Fruit fly (Drosophila melanogaster) whole organism, embryonic: Measurements from ENCODE around the gene Jhbp2.

Experiments used
- CG10462 ChIP-seq: fragments of 200-800 bp; sonication (Bioruptor generic); optimal IDR thresholded peaks from 2 replicates; lab custom pipeline; 2016; ENCODE audit warnings: missing biosample characterization, missing genetic modification characterization
- CG11723 ChIP-seq: fragments of 200-800 bp; sonication (Bioruptor generic); optimal IDR thresholded peaks from 2 replicates; lab custom pipeline; 2017; ENCODE audit warnings: missing biosample characterization, mild to moderate bottlenecking, missing genetic modification characterization
- CG12104 ChIP-seq: fragments of 200-800 bp; sonication (Bioruptor generic); optimal IDR thresholded peaks from 3 replicates; lab custom pipeline; 2016; ENCODE audit warnings: missing biosample characterization, missing genetic modification characterization
- CG14965 ChIP-seq: fragments of 200-800 bp; sonication (Bioruptor generic); optimal IDR thresholded peaks from 2 replicates; lab custom pipeline; 2016; ENCODE audit warnings: missing biosample characterization, missing genetic modification characterization, borderline replicate concordance
- CG1602 ChIP-seq: fragments of 200-800 bp; sonication (Bioruptor generic); optimal IDR thresholded peaks from 3 replicates; lab custom pipeline; 2016; ENCODE audit warnings: missing biosample characterization, missing genetic modification characterization
- CG1603 ChIP-seq: fragments of 200-800 bp; sonication (Bioruptor generic); optimal IDR thresholded peaks from 2 replicates; lab custom pipeline; 2019; ENCODE audit warnings: missing biosample characterization, mild to moderate bottlenecking, missing genetic modification characterization, moderate library complexity
- CG18476 ChIP-seq: fragments of 200-800 bp; sonication (Bioruptor generic); optimal IDR thresholded peaks from 2 replicates; lab custom pipeline; 2016; ENCODE audit warnings: missing biosample characterization, mild to moderate bottlenecking, missing genetic modification characterization
- CG3163 ChIP-seq: fragments of 200-800 bp; sonication (Bioruptor generic); optimal IDR thresholded peaks from 3 replicates; lab custom pipeline; 2016; ENCODE audit warnings: missing biosample characterization, missing genetic modification characterization
- CG32767 ChIP-seq: fragments of 200-800 bp; sonication (Bioruptor generic); IDR thresholded peaks from 2 replicates; pipeline ENCODE4 v1.3.6; 2022; ENCODE audit warnings: missing biosample characterization, missing genetic modification characterization
- CG4424 ChIP-seq: fragments of 200-800 bp; sonication (Bioruptor generic); optimal IDR thresholded peaks from 3 replicates; lab custom pipeline; 2016; ENCODE audit warnings: missing biosample characterization, missing genetic modification characterization
- CG4820 ChIP-seq: fragments of 200-800 bp; sonication (Bioruptor generic); optimal IDR thresholded peaks from 3 replicates; lab custom pipeline; 2016; ENCODE audit warnings: missing biosample characterization, missing genetic modification characterization
- CG5180 ChIP-seq: fragments of 200-800 bp; sonication (Bioruptor generic); optimal IDR thresholded peaks from 3 replicates; lab custom pipeline; 2017; ENCODE audit warnings: missing biosample characterization, missing genetic modification characterization, mild to moderate bottlenecking, moderate library complexity, missing genetic modification reagents
- CG6654 ChIP-seq: fragments of 200-800 bp; sonication (Bioruptor generic); optimal IDR thresholded peaks from 2 replicates; lab custom pipeline; 2017; ENCODE audit warnings: missing biosample characterization, mild to moderate bottlenecking, missing genetic modification characterization
- CG7786 ChIP-seq: fragments of 200-800 bp; sonication (Bioruptor generic); optimal IDR thresholded peaks from 2 replicates; lab custom pipeline; 2016; ENCODE audit warnings: missing biosample characterization, missing genetic modification characterization
- CG7928 ChIP-seq: fragments of 200-800 bp; sonication (Bioruptor generic); optimal IDR thresholded peaks from 2 replicates; lab custom pipeline; 2017; ENCODE audit warnings: missing biosample characterization, mild to moderate bottlenecking, missing genetic modification characterization
- CG8281 ChIP-seq: fragments of 200-800 bp; sonication (Bioruptor generic); optimal IDR thresholded peaks from 2 replicates; lab custom pipeline; 2018; ENCODE audit warnings: missing biosample characterization, mild to moderate bottlenecking, missing genetic modification characterization, moderate library complexity
- CG8478 ChIP-seq: fragments of >200 bp; optimal IDR thresholded peaks from 2 replicates; lab custom pipeline; 2018
- Dbx ChIP-seq: fragments of 200-800 bp; sonication (Bioruptor generic); IDR thresholded peaks from 3 replicates; pipeline ENCODE4 v1.3.6; 2022; ENCODE audit warnings: missing biosample characterization, missing genetic modification characterization
- Fer3 ChIP-seq: fragments of 200-800 bp; sonication (Bioruptor generic); optimal IDR thresholded peaks from 2 replicates; lab custom pipeline; 2018; ENCODE audit warnings: missing biosample characterization, mild to moderate bottlenecking, missing genetic modification characterization, moderate library complexity
- Hey ChIP-seq: fragments of 200-800 bp; sonication (Bioruptor generic); optimal IDR thresholded peaks from 3 replicates; lab custom pipeline; 2018; ENCODE audit warnings: missing biosample characterization, mild to moderate bottlenecking, missing genetic modification characterization
- HmgZ ChIP-seq: fragments of 200-800 bp; sonication (Bioruptor generic); optimal IDR thresholded peaks from 2 replicates; lab custom pipeline; 2018; ENCODE audit warnings: missing biosample characterization, mild to moderate bottlenecking, missing genetic modification characterization
- Hmr ChIP-seq: fragments of 200-800 bp; sonication (Bioruptor generic); optimal IDR thresholded peaks from 3 replicates; lab custom pipeline; 2017; ENCODE audit warnings: mild to moderate bottlenecking, missing biosample characterization, missing genetic modification reagents, missing genetic modification characterization
- Hr78 ChIP-seq, 2 experiments: fragments of 200-800 bp in 1 of 2; fragments of >200 bp in 1 of 2; sonication (Bioruptor generic) in 1 of 2; optimal IDR thresholded peaks; 2 replicates each; lab custom pipeline; 2017 to 2019; ENCODE audit warnings: missing biosample characterization in 2 of 2, missing genetic modification characterization in 2 of 2, mild to moderate bottlenecking in 1 of 2, moderate library complexity in 1 of 2
- Max ChIP-seq: fragments of 200-800 bp; sonication (Bioruptor generic); optimal IDR thresholded peaks from 2 replicates; lab custom pipeline; 2016; ENCODE audit warnings: missing biosample characterization, mild to moderate bottlenecking, missing genetic modification characterization
- Med ChIP-seq: fragments of 200-800 bp; sonication (Bioruptor generic); peaks from one replicate; lab custom pipeline; 2016; ENCODE audit warnings: missing biosample characterization, missing genetic modification characterization, mild to moderate bottlenecking, inconsistent platforms, moderate library complexity
- Oaz ChIP-seq: fragments of 200-800 bp; sonication (Bioruptor generic); IDR thresholded peaks from 2 replicates; pipeline ENCODE4 v1.3.6; 2022; ENCODE audit warnings: missing biosample characterization, missing genetic modification characterization
- Opbp ChIP-seq: fragments of 200-800 bp; sonication (Bioruptor generic); IDR thresholded peaks from 3 replicates; pipeline ENCODE4 v1.3.6; 2022; ENCODE audit warnings: missing biosample characterization, missing genetic modification characterization; ENCODE audit not compliant: partially characterized antibody
- Rx ChIP-seq: fragments of 200-800 bp; sonication (Bioruptor generic); IDR thresholded peaks from 2 replicates; pipeline ENCODE4 v1.3.6; 2022; ENCODE audit warnings: missing biosample characterization, missing genetic modification characterization
- Sox100B ChIP-seq: fragments of 200-800 bp; sonication (Bioruptor generic); optimal IDR thresholded peaks from 3 replicates; lab custom pipeline; 2018; ENCODE audit warnings: missing biosample characterization, mild to moderate bottlenecking, missing genetic modification characterization
- Sry-δ ChIP-seq: fragments of 200-800 bp; sonication (Bioruptor generic); optimal IDR thresholded peaks from 2 replicates; lab custom pipeline; 2016; ENCODE audit warnings: missing biosample characterization, missing genetic modification characterization
- Xrp1 ChIP-seq: fragments of 200-800 bp; sonication (Bioruptor generic); IDR thresholded peaks from 2 replicates; pipeline ENCODE4 v1.3.6; 2022; ENCODE audit warnings: missing biosample characterization, missing genetic modification characterization
- amos ChIP-seq: fragments of 200-800 bp; sonication (Bioruptor generic); IDR thresholded peaks from 2 replicates; pipeline ENCODE4 v1.3.6; 2022; ENCODE audit warnings: missing biosample characterization, missing genetic modification characterization; ENCODE audit not compliant: partially characterized antibody
- aop ChIP-seq: fragments of 200-800 bp; sonication (Bioruptor generic); IDR thresholded peaks from 2 replicates; pipeline ENCODE4 v1.3.6; 2022; ENCODE audit warnings: missing biosample characterization, missing genetic modification characterization
- az2 ChIP-seq: fragments of 200-800 bp; sonication (Bioruptor generic); optimal IDR thresholded peaks from 3 replicates; lab custom pipeline; 2016; ENCODE audit warnings: missing biosample characterization, missing genetic modification characterization
- bbx ChIP-seq: fragments of 200-800 bp; sonication (Bioruptor generic); IDR thresholded peaks from 2 replicates; pipeline ENCODE4 v1.3.6; 2022; ENCODE audit warnings: missing biosample characterization, missing genetic modification characterization; ENCODE audit not compliant: partially characterized antibody
- fu2 ChIP-seq: fragments of 200-800 bp; sonication (Bioruptor generic); optimal IDR thresholded peaks from 2 replicates; lab custom pipeline; 2016; ENCODE audit warnings: missing biosample characterization, missing genetic modification characterization
- hb ChIP-seq: fragments of 200-800 bp; sonication (Bioruptor generic); IDR thresholded peaks from 3 replicates; pipeline ENCODE4 v1.3.6; 2022; ENCODE audit warnings: missing biosample characterization, missing genetic modification characterization; ENCODE audit not compliant: partially characterized antibody
- insv ChIP-seq, 2 experiments: fragments of 200-800 bp; sonication (Bioruptor generic); optimal IDR thresholded peaks; 3 replicates each; lab custom pipeline; 2016 to 2018; ENCODE audit warnings: missing biosample characterization in 2 of 2, missing genetic modification characterization in 2 of 2
- klu ChIP-seq: fragments of 200-800 bp; sonication (Bioruptor generic); IDR thresholded peaks from 2 replicates; pipeline ENCODE4 v1.3.6; 2022; ENCODE audit warnings: missing biosample characterization, missing genetic modification characterization
- kni ChIP-seq: fragments of 200-800 bp; sonication (Bioruptor generic); optimal IDR thresholded peaks from 3 replicates; lab custom pipeline; 2017; ENCODE audit warnings: mild to moderate bottlenecking, missing biosample characterization, missing genetic modification reagents, missing genetic modification characterization
- lilli ChIP-seq: fragments of 200-800 bp; sonication (Bioruptor generic); optimal IDR thresholded peaks from 3 replicates; lab custom pipeline; 2016; ENCODE audit warnings: missing biosample characterization, missing genetic modification characterization
- nom ChIP-seq: fragments of 200-800 bp; sonication (Bioruptor generic); optimal IDR thresholded peaks from 2 replicates; lab custom pipeline; 2017; ENCODE audit warnings: missing biosample characterization, missing genetic modification characterization, mild to moderate bottlenecking, moderate library complexity, missing genetic modification reagents
- pfk ChIP-seq: fragments of 200-800 bp; sonication (Bioruptor generic); optimal IDR thresholded peaks from 2 replicates; lab custom pipeline; 2018; ENCODE audit warnings: missing biosample characterization, mild to moderate bottlenecking, missing genetic modification characterization, moderate library complexity
- pita ChIP-seq: fragments of 200-800 bp; sonication (Bioruptor generic); optimal IDR thresholded peaks from 2 replicates; lab custom pipeline; 2017; ENCODE audit warnings: missing biosample characterization, mild to moderate bottlenecking, missing genetic modification characterization
- pnt ChIP-seq: fragments of 200-800 bp; sonication (Bioruptor generic); optimal IDR thresholded peaks from 3 replicates; lab custom pipeline; 2016; ENCODE audit warnings: missing biosample characterization, missing genetic modification characterization
- stwl ChIP-seq: fragments of 200-800 bp; sonication (Bioruptor generic); optimal IDR thresholded peaks from 3 replicates; lab custom pipeline; 2018; ENCODE audit warnings: missing biosample characterization, mild to moderate bottlenecking, missing genetic modification characterization, moderate library complexity
- trem ChIP-seq: fragments of 200-800 bp; optimal IDR thresholded peaks from 3 replicates; lab custom pipeline; 2019; ENCODE audit warnings: missing biosample characterization, mild to moderate bottlenecking, missing genetic modification characterization, moderate library complexity
- twi ChIP-seq: fragments of 200-800 bp; optimal IDR thresholded peaks from 2 replicates; lab custom pipeline; 2019; ENCODE audit warnings: missing biosample characterization, mild to moderate bottlenecking, missing genetic modification characterization, moderate library complexity
- vfl ChIP-seq: fragments of 200-800 bp; sonication (Bioruptor generic); optimal IDR thresholded peaks from 2 replicates; lab custom pipeline; 2016; ENCODE audit warnings: missing biosample characterization, missing genetic modification characterization
- zen2 ChIP-seq: fragments of 200-800 bp; sonication (Bioruptor generic); IDR thresholded peaks from 3 replicates; pipeline ENCODE4 v1.3.6; 2022; ENCODE audit warnings: missing biosample characterization, missing genetic modification characterization; ENCODE audit not compliant: partially characterized antibody

The Jhbp2 gene

dm6 chr3R:4962689-4963088 lies 1.5 kb upstream of the Jhbp2 start (continued):
- no peak for TF ChIP-seq Max
- TF ChIP-seq CG32767 (GFP tag; lab: Robert Waterston, UW): no peak
- peak; percentile 47 for TF ChIP-seq pnt (GFP tag; lab: Kevin White, UChicago)
- TF ChIP-seq lilli: peak; percentile 20
- peak; percentile 33 for TF ChIP-seq pita
- no peak for TF ChIP-seq CG10462 (GFP tag; lab: Kevin White, UChicago)
- peak; percentile 67 for TF ChIP-seq HmgZ (tag; lab: Kevin White, UChicago)
- TF ChIP-seq stwl (tag; lab: Kevin White, UChicago): peak; percentile 47
- TF ChIP-seq CG1603: peak; percentile 20
- TF ChIP-seq amos: peak; percentile 47
- peak; percentile 40 for TF ChIP-seq Hmr (GFP tag; lab: Kevin White, UChicago)
- no peak for TF ChIP-seq nom (GFP tag; lab: Kevin White, UChicago)
- TF ChIP-seq insv (GFP tag; optimal IDR thresholded peaks at IDR 0.05; lab: Kevin White, UChicago): peak in 1 of 2 experiments; percentile 55
- no peak for TF ChIP-seq hb (GFP tag; lab: Robert Waterston, UW)
- peak; percentile 3 for TF ChIP-seq az2 (GFP tag; lab: Kevin White, UChicago)
- TF ChIP-seq, all 482 proteins: peak for 79

- TF ChIP-seq CG4820 (GFP tag; lab: Kevin White, UChicago) (no peak), bbx (GFP tag; lab: Robert Waterston, UW) (no peak), CG12104 (GFP tag; lab: Kevin White, UChicago) (no peak), Dbx (GFP tag; lab: Robert Waterston, UW) (no peak), zen2 (no peak), CG4424 (GFP tag; lab: Kevin White, UChicago) (no peak), CG14965 (no peak), CG1602 (GFP tag; lab: Kevin White, UChicago) (no peak), insv (GFP tag; optimal IDR thresholded peaks at IDR 0.05; lab: Kevin White, UChicago) (no peak), Hr78 (GFP tag; optimal IDR thresholded peaks at IDR 0.05; lab: Kevin White, UChicago) (peak in 1 of 2 experiments; percentile 43), klu (GFP tag; lab: Robert Waterston, UW) (no peak), Med (GFP tag; lab: Kevin White, UChicago) (peak; percentile 65), Rx (GFP tag; lab: Robert Waterston, UW) (no peak), CG8281 (peak; percentile 98), kni (GFP tag; lab: Kevin White, UChicago) (peak; percentile 77), vfl (GFP tag; lab: Kevin White, UChicago) (no peak), aop (no peak), Opbp (0 out of 3 replicates have a peak, but pooled peaks have one; percentile 16)
- TF ChIP-seq, all 482 proteins: peak for 5
Measured at dm6 chr3R:4961946-4962345, 795 bp upstream of the Jhbp2 start.

dm6 chr3R:4960107-4960506 lies 1.0 kb downstream of the Jhbp2 start:
- TF ChIP-seq Fer3 (tag; lab: Kevin White, UChicago) (no peak), Hey (tag; lab: Kevin White, UChicago) (no peak), Sox100B (GFP tag; lab: Kevin White, UChicago) (no peak), CG7928 (GFP tag; lab: Kevin White, UChicago) (no peak), CG18476 (GFP tag; lab: Kevin White, UChicago) (no peak), CG5180 (GFP tag; lab: Kevin White, UChicago) (peak; percentile 81), Oaz (GFP tag; lab: Robert Waterston, UW) (no peak), CG7786 (GFP tag; lab: Kevin White, UChicago) (no peak), CG6654 (GFP tag; lab: Kevin White, UChicago) (no peak), CG8478 (lab: Kevin White, UChicago) (peak; percentile 11), CG3163 (GFP tag; lab: Kevin White, UChicago) (no peak), pfk (no peak), twi (tag; lab: Kevin White, UChicago) (no peak), fu2 (GFP tag; lab: Kevin White, UChicago) (no peak), CG11723 (GFP tag; lab: Kevin White, UChicago) (no peak), trem (tag; lab: Kevin White, UChicago) (no peak), Xrp1 (GFP tag; lab: Robert Waterston, UW) (no peak), Sry-δ (GFP tag; lab: Kevin White, UChicago) (no peak), stwl (tag; lab: Kevin White, UChicago) (no peak)
